Worm (Caenorhabditis elegans) whole organism, late embryonic: ENCODE measurements around the gene rig-6.
"Not testable (repeated sequence)": the region's sequence is repeated elsewhere in the genome, so short reads cannot be mapped to it uniquely, and the experiment has no call there.

Source experiments
- T23F11.4 ChIP-seq: fragments of 200-800 bp; sonication (Bioruptor generic); optimal IDR thresholded peaks from 2 replicates; lab custom pipeline; 2018; ENCODE audit warnings: mild to moderate bottlenecking, missing genetic modification characterization, missing compliant biosample characterization
- ahr-1 ChIP-seq: sonication (generic microtip); optimal IDR thresholded peaks from 2 replicates; lab custom pipeline; 2016; ENCODE audit warnings: missing genetic modification characterization, missing compliant biosample characterization
- ceh-24 ChIP-seq: sonication (generic microtip); optimal IDR thresholded peaks from 2 replicates; lab custom pipeline; 2016; ENCODE audit warnings: mild to moderate bottlenecking, missing genetic modification characterization, missing compliant biosample characterization
- ceh-30 ChIP-seq: fragments of 150-350 bp; optimal IDR thresholded peaks from 2 replicates; lab custom pipeline; 2014; ENCODE audit warnings: missing biosample characterization, missing genetic modification characterization
- ceh-34 ChIP-seq: sonication (generic microtip); optimal IDR thresholded peaks from 2 replicates; lab custom pipeline; 2016; ENCODE audit warnings: mild to moderate bottlenecking, missing genetic modification characterization, missing compliant biosample characterization
- ceh-45 ChIP-seq: fragments of 200-800 bp; sonication (Bioruptor generic); IDR thresholded peaks from 2 replicates; pipeline ENCODE4 v1.3.6; 2022; ENCODE audit warnings: missing genetic modification reagents, missing genetic modification characterization, missing compliant biosample characterization
- ceh-6 ChIP-seq: fragments of 200-800 bp; sonication (Bioruptor generic); optimal IDR thresholded peaks from 2 replicates; lab custom pipeline; 2018; ENCODE audit warnings: mild to moderate bottlenecking, missing genetic modification characterization, missing compliant biosample characterization
- ceh-9 ChIP-seq: sonication (generic microtip); optimal IDR thresholded peaks from 2 replicates; lab custom pipeline; 2016; ENCODE audit warnings: mild to moderate bottlenecking, missing genetic modification characterization, inconsistent platforms, missing compliant biosample characterization
- dve-1 ChIP-seq: sonication (generic microtip); optimal IDR thresholded peaks from 2 replicates; lab custom pipeline; 2017; ENCODE audit warnings: antibody characterized with exemption, mild to moderate bottlenecking, missing genetic modification characterization, missing compliant biosample characterization
- elt-2 ChIP-seq: sonication (generic microtip); optimal IDR thresholded peaks from 2 replicates; lab custom pipeline; 2016; ENCODE audit warnings: missing genetic modification reagents, missing genetic modification characterization, missing compliant biosample characterization
- ets-4 ChIP-seq: sonication (generic microtip); optimal IDR thresholded peaks from 2 replicates; lab custom pipeline; 2016; ENCODE audit warnings: missing genetic modification characterization, missing compliant biosample characterization
- eyg-1 ChIP-seq: sonication (generic microtip); optimal IDR thresholded peaks from 2 replicates; lab custom pipeline; 2016; ENCODE audit warnings: missing genotype, missing genetic modification characterization, missing compliant biosample characterization
- fax-1 ChIP-seq: sonication (generic microtip); optimal IDR thresholded peaks from 2 replicates; lab custom pipeline; 2016; ENCODE audit warnings: missing genotype, missing genetic modification characterization, missing compliant biosample characterization
- fkh-6 ChIP-seq: sonication (generic microtip); optimal IDR thresholded peaks from 2 replicates; lab custom pipeline; 2016; ENCODE audit warnings: missing genetic modification characterization, missing compliant biosample characterization
- hlh-15 ChIP-seq: sonication (generic microtip); optimal IDR thresholded peaks from 2 replicates; lab custom pipeline; 2016; ENCODE audit warnings: missing genetic modification characterization, missing compliant biosample characterization
- hlh-30 ChIP-seq: sonication (generic microtip); optimal IDR thresholded peaks from 2 replicates; lab custom pipeline; 2017; ENCODE audit warnings: antibody characterized with exemption, missing genetic modification characterization, missing compliant biosample characterization; ENCODE audit not compliant: insufficient read depth
- madf-2 ChIP-seq: sonication (generic microtip); optimal IDR thresholded peaks from 2 replicates; lab custom pipeline; 2017; ENCODE audit warnings: missing genetic modification characterization, missing compliant biosample characterization
- nhr-232 ChIP-seq: sonication (generic microtip); optimal IDR thresholded peaks from 2 replicates; lab custom pipeline; 2016; ENCODE audit warnings: missing genetic modification characterization, missing compliant biosample characterization
- npax-4 ChIP-seq: sonication (generic microtip); optimal IDR thresholded peaks from 2 replicates; lab custom pipeline; 2016; ENCODE audit warnings: missing genetic modification characterization, missing compliant biosample characterization
- odd-2 ChIP-seq: sonication (generic microtip); optimal IDR thresholded peaks from 2 replicates; lab custom pipeline; 2017; ENCODE audit warnings: antibody characterized with exemption, mild to moderate bottlenecking, missing genetic modification characterization, missing compliant biosample characterization
- pha-4 ChIP-seq: fragments of 150-350 bp; optimal IDR thresholded peaks from 2 replicates; lab custom pipeline; 2018; ENCODE audit warnings: missing biosample characterization, missing genetic modification reagents, missing genetic modification characterization
- pros-1 ChIP-seq: fragments of 150-350 bp; optimal IDR thresholded peaks from 2 replicates; lab custom pipeline; 2014; ENCODE audit warnings: missing biosample characterization, missing genetic modification reagents, missing genetic modification characterization
- ref-2 ChIP-seq: sonication (generic microtip); optimal IDR thresholded peaks from 2 replicates; lab custom pipeline; 2016; ENCODE audit warnings: missing genetic modification characterization, missing compliant biosample characterization
- rnt-1 ChIP-seq: sonication (generic microtip); optimal IDR thresholded peaks from 2 replicates; lab custom pipeline; 2016; ENCODE audit warnings: missing genetic modification characterization, missing compliant biosample characterization
- sox-2 ChIP-seq: fragments of 200-800 bp; sonication (Bioruptor generic); IDR thresholded peaks from 2 replicates; pipeline ENCODE4 v1.3.6; 2022; ENCODE audit warnings: missing genetic modification reagents, missing genetic modification characterization, missing compliant biosample characterization
- unc-3 ChIP-seq, 2 experiments: fragments of 200-800 bp in 1 of 2; sonication (Bioruptor generic) in 1 of 2; sonication (generic microtip) in 1 of 2; conservative IDR thresholded peaks in 1 of 2; optimal IDR thresholded peaks in 1 of 2; 2 replicates each; pipeline versions ENCODE4 v1.3.6 to Lab custom; 2016 to 2022; ENCODE audit warnings: missing compliant biosample characterization in 2 of 2, missing genetic modification characterization in 2 of 2, missing genetic modification reagents in 1 of 2
- unc-42 ChIP-seq: sonication (generic microtip); optimal IDR thresholded peaks from 2 replicates; lab custom pipeline; 2016; ENCODE audit warnings: missing genotype, missing genetic modification characterization, missing compliant biosample characterization
- unc-55 ChIP-seq: sonication (generic microtip); optimal IDR thresholded peaks from 2 replicates; lab custom pipeline; 2017; ENCODE audit warnings: missing biosample characterization, missing genetic modification reagents, missing genetic modification characterization

The rig-6 gene

DNA sequence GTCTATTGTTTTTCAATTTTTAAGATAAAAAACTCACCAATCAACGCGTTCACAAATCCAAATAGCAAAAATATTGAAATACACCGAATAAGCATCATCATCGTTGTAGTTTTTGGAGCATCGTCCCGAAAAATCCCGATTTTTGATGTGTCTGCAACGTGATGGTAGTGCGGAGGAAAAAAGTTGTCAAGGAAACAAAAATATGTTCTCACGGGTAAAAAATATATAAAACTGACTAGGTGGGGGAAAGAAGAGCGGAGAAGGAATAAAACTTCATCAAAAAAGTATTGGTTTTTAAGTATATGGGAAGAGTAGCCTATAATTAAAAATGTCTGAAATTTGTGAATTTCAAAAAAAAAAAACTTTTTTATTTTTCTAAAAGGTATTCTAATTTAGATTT is at the start of gene rig-6:
rig-6 (minus strand) TSS at position 101 of the 400 bp plus-strand sequence.
- TF ChIP-seq hlh-15 = no peak
- TF ChIP-seq ceh-9 (tag; lab: Kevin White, UChicago) = no peak
- no peak for TF ChIP-seq pha-4 (tag; lab: Kevin White, UChicago)
- no peak for TF ChIP-seq npax-4 (tag; lab: Kevin White, UChicago)
- TF ChIP-seq unc-3 (GFP tag; conservative IDR thresholded peaks at IDR 0.05; lab: Robert Waterston, UW) = no peak
- TF ChIP-seq unc-3 (tag; optimal IDR thresholded peaks at IDR 0.05; lab: Kevin White, UChicago) = no peak
- no peak for TF ChIP-seq unc-55 (GFP tag; lab: Kevin White, UChicago)
- TF ChIP-seq hlh-30 (tag; lab: Kevin White, UChicago) = no peak
- TF ChIP-seq ceh-6 = no peak
- TF ChIP-seq ahr-1 = no peak
- no peak for TF ChIP-seq pros-1
- no peak for TF ChIP-seq sox-2 (GFP tag; lab: Robert Waterston, UW)

DNA sequence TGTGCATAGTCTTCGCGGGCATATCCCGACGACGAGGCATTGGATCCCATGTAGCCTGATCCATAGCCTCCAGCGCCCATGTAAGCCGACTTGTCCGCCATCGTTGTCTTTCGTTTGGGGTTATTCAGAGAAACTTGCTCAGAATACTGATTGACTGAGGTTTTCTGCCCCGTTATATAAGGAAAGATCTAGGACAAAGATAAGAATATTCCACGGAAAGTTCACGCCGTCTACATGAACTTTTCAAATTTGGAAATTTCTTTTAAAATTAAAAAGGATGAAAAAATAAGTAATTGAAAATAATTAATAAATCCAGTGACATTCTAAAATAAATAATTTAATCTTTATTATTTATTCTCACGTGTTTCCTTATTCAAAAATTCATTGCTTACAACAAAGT is 48.4 kb upstream of the rig-6 start, which contains the start of the genes nspd-5 and F11G11.4:
nspd-5 (minus strand) TSS at position 101 of the 400 bp plus-strand sequence.
F11G11.4 (plus strand) TSS at position 335 of the 400 bp plus-strand sequence.
- TF ChIP-seq madf-2; T23F11.4 (GFP tag; lab: Kevin White, UChicago); eyg-1 (tag; lab: Kevin White, UChicago): not testable (repeated sequence)

DNA sequence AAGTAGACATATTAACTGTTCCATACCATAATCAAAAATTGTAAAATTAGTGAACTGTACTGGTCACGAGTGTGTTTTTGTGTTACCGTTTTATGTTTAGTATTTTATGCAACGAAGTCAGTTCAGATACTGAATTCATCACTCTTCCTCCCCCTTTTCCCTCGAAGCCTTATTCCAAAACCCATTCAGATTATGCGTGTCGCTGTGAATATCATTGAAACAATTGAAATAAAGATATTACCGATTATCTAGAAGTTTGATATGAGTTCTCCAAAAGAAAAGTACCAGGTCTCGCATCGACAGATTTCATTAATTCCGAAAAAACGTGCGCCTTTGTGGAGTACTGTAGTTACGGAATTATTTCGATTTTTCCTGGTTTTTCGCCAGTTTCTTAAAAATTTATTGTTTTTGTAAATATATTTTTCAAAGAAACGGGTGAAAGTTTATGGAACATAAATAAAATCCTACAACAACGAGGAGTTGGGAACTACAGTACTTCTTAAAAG is 47.1 kb upstream of the rig-6 start:
- no peak for TF ChIP-seq ceh-45 (GFP tag; lab: Robert Waterston, UW)
- no peak for TF ChIP-seq sox-2 (GFP tag; lab: Robert Waterston, UW)
- no peak for TF ChIP-seq odd-2 (tag; lab: Kevin White, UChicago)
- TF ChIP-seq unc-42 (tag; lab: Kevin White, UChicago) = no peak
- no peak for TF ChIP-seq ets-4
- TF ChIP-seq, all 69 proteins: peak for 0

ce11 chrII:4857873-4858364 is 46.0 kb upstream of the rig-6 start, which contains the start of gene F11G11.5:
Gene F11G11.5, plus strand, starts transcription at chrII:4857923.
- TF ChIP-seq fkh-6 (tag; lab: Kevin White, UChicago) = no peak
- no peak for TF ChIP-seq nhr-232 (tag; lab: Kevin White, UChicago)
- TF ChIP-seq ceh-9 (tag; lab: Kevin White, UChicago) = no peak
- TF ChIP-seq sox-2 (GFP tag; lab: Robert Waterston, UW) = no peak
- no peak for TF ChIP-seq rnt-1 (tag; lab: Kevin White, UChicago)
- no peak for TF ChIP-seq ceh-24 (tag; lab: Kevin White, UChicago)

DNA sequence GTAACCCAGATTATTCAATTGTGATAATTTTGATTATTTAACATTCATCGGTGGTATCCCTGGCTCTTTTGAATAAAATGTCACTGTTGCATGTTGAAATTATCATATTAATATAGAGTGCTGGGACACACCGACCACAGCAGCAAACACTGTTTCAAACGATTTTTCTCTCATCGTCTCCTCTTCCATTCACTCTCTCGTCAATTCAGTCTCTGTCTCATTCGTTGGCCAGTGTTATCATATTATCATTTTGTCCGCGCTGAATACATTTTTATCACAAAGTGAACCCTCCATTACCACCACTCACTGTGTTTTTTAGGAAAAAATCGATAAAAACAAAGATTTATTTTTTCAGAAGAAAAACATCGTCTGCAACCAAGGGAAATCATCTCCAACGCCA is 45.2 kb upstream of the rig-6 start:
- TF ChIP-seq ceh-30 (tag; lab: Kevin White, UChicago) = no peak
- TF ChIP-seq elt-2 (tag; lab: Kevin White, UChicago) = peak; percentile 98

DNA sequence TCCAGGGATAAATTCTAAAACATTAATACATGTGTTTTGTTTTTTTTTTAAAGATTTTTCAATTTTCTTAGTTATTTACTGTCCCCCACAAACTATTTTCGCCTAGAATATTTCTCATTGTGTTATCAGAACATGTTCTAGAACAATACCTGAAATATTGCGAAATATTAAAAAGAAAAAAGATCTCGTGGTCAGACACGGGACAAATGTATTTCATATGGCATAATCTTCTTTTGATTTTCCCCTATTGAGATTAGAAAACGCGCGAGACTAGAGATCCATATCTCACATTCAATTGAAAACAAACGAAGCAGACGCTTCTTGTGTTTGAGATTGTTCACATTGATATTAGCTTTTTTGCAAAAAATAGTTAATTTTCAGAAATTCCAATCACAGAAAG is 44.2 kb upstream of the rig-6 start:
- TF ChIP-seq hlh-30 (tag; lab: Kevin White, UChicago) = no peak
- no peak for TF ChIP-seq ref-2 (tag; lab: Kevin White, UChicago)
- TF ChIP-seq ceh-34 (tag; lab: Kevin White, UChicago) = no peak
- no peak for TF ChIP-seq rnt-1 (tag; lab: Kevin White, UChicago)
- TF ChIP-seq fax-1 (tag; lab: Kevin White, UChicago) = no peak

DNA sequence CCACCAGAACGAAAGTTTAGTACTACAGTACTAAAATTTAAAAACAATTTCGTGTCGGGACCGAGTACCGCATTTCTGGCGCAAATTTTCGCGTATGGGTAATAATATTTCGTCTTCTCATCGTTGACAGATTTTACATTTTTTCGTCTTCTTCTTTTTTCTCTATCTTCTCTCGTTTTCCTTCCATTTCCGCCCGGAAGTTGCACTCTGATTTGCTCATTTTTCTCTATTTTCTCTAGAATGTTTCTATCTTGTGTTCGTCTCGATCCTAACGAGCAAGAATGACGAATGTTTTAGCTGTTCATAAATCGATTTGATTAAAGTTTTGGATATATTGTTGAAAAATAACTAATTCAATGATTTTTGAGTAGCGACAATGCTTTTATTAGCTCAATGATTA is 43.6 kb upstream of the rig-6 start:
- TF ChIP-seq dve-1 (tag; lab: Kevin White, UChicago) = no peak
- peak; percentile 22 for TF ChIP-seq unc-42 (tag; lab: Kevin White, UChicago)
